Worm (Caenorhabditis elegans) whole organism, young adult: ENCODE data around the gene C14C10.2.

Source experiments
- C06A6.2 ChIP-seq: fragments of 200-800 bp; sonication (Bioruptor generic); conservative IDR thresholded peaks from 2 replicates; pipeline ENCODE4 v1.3.6; 2022; ENCODE audit warnings: missing genetic modification characterization, missing compliant biosample characterization
- F23B12.7 ChIP-seq: sonication (generic microtip); optimal IDR thresholded peaks from 2 replicates; lab custom pipeline; 2017; ENCODE audit warnings: missing genetic modification characterization, mild to moderate bottlenecking, missing compliant biosample characterization, antibody characterized with exemption, moderate library complexity; ENCODE audit not compliant: insufficient read depth
- F37B4.10 ChIP-seq: fragments of 200-800 bp; sonication (Bioruptor generic); IDR thresholded peaks from 2 replicates; pipeline ENCODE4 v1.3.6; 2022; ENCODE audit warnings: missing genetic modification characterization, missing compliant biosample characterization
- F39B2.1 ChIP-seq: fragments of 200-800 bp; sonication (Bioruptor generic); IDR thresholded peaks from 2 replicates; pipeline ENCODE4 v1.3.6; 2022; ENCODE audit warnings: missing genetic modification reagents, missing genetic modification characterization, missing compliant biosample characterization
- F49E8.2 ChIP-seq: sonication (generic microtip); optimal IDR thresholded peaks from 3 replicates; lab custom pipeline; 2017; ENCODE audit warnings: missing genetic modification characterization, mild to moderate bottlenecking, missing compliant biosample characterization, antibody characterized with exemption, moderate library complexity; ENCODE audit not compliant: insufficient read depth
- K11D2.4 ChIP-seq: fragments of 200-800 bp; sonication (Bioruptor generic); IDR thresholded peaks from 2 replicates; pipeline ENCODE4 v1.3.6; 2022; ENCODE audit warnings: missing genetic modification reagents, missing genetic modification characterization, missing compliant biosample characterization
- Y56A3A.18 ChIP-seq: fragments of 200-800 bp; sonication (Bioruptor generic); IDR thresholded peaks from 2 replicates; pipeline ENCODE4 v1.3.6; 2022; ENCODE audit warnings: missing genetic modification reagents, missing genetic modification characterization, missing compliant biosample characterization
- Y67H2A.10 ChIP-seq: fragments of 200-800 bp; sonication (Bioruptor generic); conservative IDR thresholded peaks from 2 replicates; pipeline ENCODE4 v1.3.6; 2022; ENCODE audit warnings: missing genetic modification reagents, missing genetic modification characterization, missing compliant biosample characterization
- Y79H2A.3 ChIP-seq: fragments of 200-800 bp; sonication (Bioruptor generic); conservative IDR thresholded peaks from 2 replicates; pipeline ENCODE4 v1.3.6; 2022; ENCODE audit warnings: missing genetic modification reagents, missing genetic modification characterization, missing compliant biosample characterization
- ama-1 ChIP-seq, 3 experiments: fragments of 150-350 bp in 1 of 3; sonication (generic microtip) in 2 of 3; optimal IDR thresholded peaks; 2 replicates each; lab custom pipeline; 2014 to 2018; ENCODE audit warnings: missing biosample characterization in 2 of 3, missing genetic modification characterization in 2 of 3, missing genetic modification reagents in 2 of 3
- aptf-2 ChIP-seq: fragments of 200-800 bp; sonication (Bioruptor generic); conservative IDR thresholded peaks from 2 replicates; pipeline ENCODE4 v1.3.6; 2022; ENCODE audit warnings: missing genetic modification reagents, missing genetic modification characterization, missing compliant biosample characterization
- athp-1 ChIP-seq: sonication (generic microtip); optimal IDR thresholded peaks from 2 replicates; lab custom pipeline; 2017; ENCODE audit warnings: mild to moderate bottlenecking, missing genetic modification characterization, missing compliant biosample characterization
- attf-5 ChIP-seq: fragments of 200-800 bp; sonication (Bioruptor generic); optimal IDR thresholded peaks from 2 replicates; lab custom pipeline; 2018; ENCODE audit warnings: mild to moderate bottlenecking, missing genetic modification characterization, missing compliant biosample characterization
- attf-6 ChIP-seq: fragments of 200-800 bp; sonication (Bioruptor generic); IDR thresholded peaks from 2 replicates; pipeline ENCODE4 v1.3.6; 2022; ENCODE audit warnings: missing genetic modification reagents, missing genetic modification characterization, missing compliant biosample characterization
- bed-1 ChIP-seq: fragments of 200-800 bp; sonication (Bioruptor generic); IDR thresholded peaks from 2 replicates; pipeline ENCODE4 v1.3.6; 2022; ENCODE audit warnings: missing genetic modification reagents, missing genetic modification characterization, missing compliant biosample characterization
- ceh-100 ChIP-seq: fragments of 200-800 bp; sonication (Bioruptor generic); IDR thresholded peaks from 2 replicates; pipeline ENCODE4 v1.3.6; 2022; ENCODE audit warnings: missing genetic modification reagents, missing genetic modification characterization, missing compliant biosample characterization
- ceh-58 ChIP-seq: fragments of 200-800 bp; sonication (Bioruptor generic); IDR thresholded peaks from 2 replicates; pipeline ENCODE4 v1.3.6; 2022; ENCODE audit warnings: missing genetic modification characterization, missing compliant biosample characterization
- ceh-79 ChIP-seq: sonication (generic microtip); optimal IDR thresholded peaks from 2 replicates; lab custom pipeline; 2017; ENCODE audit warnings: mild to moderate bottlenecking, missing genetic modification characterization, missing compliant biosample characterization
- ceh-91 ChIP-seq: fragments of 200-800 bp; sonication (Bioruptor generic); IDR thresholded peaks from 2 replicates; pipeline ENCODE4 v1.3.6; 2022; ENCODE audit warnings: missing genetic modification reagents, missing genetic modification characterization, missing compliant biosample characterization
- chd-7 ChIP-seq: sonication (generic microtip); optimal IDR thresholded peaks from 2 replicates; lab custom pipeline; 2016; ENCODE audit warnings: mild to moderate bottlenecking, missing genetic modification characterization, moderate library complexity, missing compliant biosample characterization
- die-1 ChIP-seq: sonication (generic microtip); optimal IDR thresholded peaks from 2 replicates; lab custom pipeline; 2016; ENCODE audit warnings: missing genotype, mild to moderate bottlenecking, missing genetic modification characterization, missing compliant biosample characterization
- ekl-4 ChIP-seq: fragments of 200-800 bp; sonication (Bioruptor generic); IDR thresholded peaks from 2 replicates; pipeline ENCODE4 v1.3.6; 2022; ENCODE audit warnings: missing genetic modification reagents, missing genetic modification characterization, missing compliant biosample characterization
- him-1 ChIP-seq: sonication (generic microtip); optimal IDR thresholded peaks from 2 replicates; lab custom pipeline; 2016; ENCODE audit warnings: missing genotype, missing genetic modification reagents, missing genetic modification characterization, missing compliant biosample characterization
- hlh-12 ChIP-seq: sonication (generic microtip); optimal IDR thresholded peaks from 2 replicates; lab custom pipeline; 2016; ENCODE audit warnings: missing genetic modification characterization, missing compliant biosample characterization
- hmg-1.2 ChIP-seq: fragments of 200-800 bp; sonication (Bioruptor generic); IDR thresholded peaks from 2 replicates; pipeline ENCODE4 v1.3.6; 2022; ENCODE audit warnings: missing genetic modification reagents, missing genetic modification characterization, missing compliant biosample characterization
- hmg-20 ChIP-seq: fragments of 200-800 bp; sonication (Bioruptor generic); IDR thresholded peaks from 2 replicates; pipeline ENCODE4 v1.3.6; 2022; ENCODE audit warnings: missing genetic modification reagents, missing genetic modification characterization, missing compliant biosample characterization
- lir-1 ChIP-seq: fragments of 200-800 bp; sonication (Bioruptor generic); conservative IDR thresholded peaks from 2 replicates; pipeline ENCODE4 v1.3.6; 2022; ENCODE audit warnings: missing genetic modification reagents, missing genetic modification characterization, missing compliant biosample characterization
- madf-8 ChIP-seq: fragments of 200-800 bp; sonication (Bioruptor generic); conservative IDR thresholded peaks from 2 replicates; pipeline ENCODE4 v1.3.6; 2022; ENCODE audit warnings: missing genetic modification reagents, missing genetic modification characterization, missing compliant biosample characterization
- mes-4 ChIP-seq: sonication (generic microtip); optimal IDR thresholded peaks from 2 replicates; lab custom pipeline; 2016; ENCODE audit warnings: missing genotype, missing genetic modification characterization, missing compliant biosample characterization
- nfya-1 ChIP-seq: sonication (generic microtip); optimal IDR thresholded peaks from 2 replicates; lab custom pipeline; 2017; ENCODE audit warnings: antibody characterized with exemption, missing compliant biosample characterization, missing genetic modification characterization, borderline replicate concordance; ENCODE audit not compliant: insufficient read depth
- nhr-179 ChIP-seq: sonication (generic microtip); optimal IDR thresholded peaks from 2 replicates; lab custom pipeline; 2016; ENCODE audit warnings: mild to moderate bottlenecking, missing genetic modification characterization, missing compliant biosample characterization
- nhr-80 ChIP-seq: sonication (generic microtip); optimal IDR thresholded peaks from 2 replicates; lab custom pipeline; 2016; ENCODE audit warnings: missing genetic modification characterization, missing compliant biosample characterization
- repo-1 ChIP-seq: sonication (generic microtip); optimal IDR thresholded peaks from 2 replicates; lab custom pipeline; 2017; ENCODE audit warnings: mild to moderate bottlenecking, missing genetic modification characterization, missing compliant biosample characterization
- sea-2 ChIP-seq: fragments of 200-800 bp; sonication (Bioruptor generic); IDR thresholded peaks from 2 replicates; pipeline ENCODE4 v1.3.6; 2022; ENCODE audit warnings: missing genetic modification characterization, missing compliant biosample characterization
- snpc-1.3 ChIP-seq: sonication (generic microtip); optimal IDR thresholded peaks from 2 replicates; lab custom pipeline; 2017; ENCODE audit warnings: missing genetic modification characterization, mild to moderate bottlenecking, missing compliant biosample characterization, antibody characterized with exemption, moderate library complexity, missing genotype, missing genetic modification reagents; ENCODE audit not compliant: insufficient read depth
- somi-1 ChIP-seq: fragments of 200-800 bp; sonication (Bioruptor generic); optimal IDR thresholded peaks from 2 replicates; lab custom pipeline; 2018; ENCODE audit warnings: mild to moderate bottlenecking, missing genetic modification characterization, missing compliant biosample characterization
- tbp1 ChIP-seq: fragments of 200-800 bp; sonication (Bioruptor generic); optimal IDR thresholded peaks from 2 replicates; lab custom pipeline; 2018; ENCODE audit warnings: mild to moderate bottlenecking, missing genetic modification characterization, missing compliant biosample characterization
- unc-62 ChIP-seq: fragments of 150-350 bp; optimal IDR thresholded peaks from 2 replicates; lab custom pipeline; 2014; ENCODE audit warnings: missing biosample characterization, missing genetic modification reagents, missing genetic modification characterization
- ztf-22 ChIP-seq: fragments of 200-800 bp; sonication (Bioruptor generic); optimal IDR thresholded peaks from 2 replicates; lab custom pipeline; 2018; ENCODE audit warnings: mild to moderate bottlenecking, missing genetic modification characterization, moderate library complexity, missing compliant biosample characterization
- ztf-26 ChIP-seq: sonication (generic microtip); optimal IDR thresholded peaks from 2 replicates; lab custom pipeline; 2017; ENCODE audit warnings: missing genetic modification characterization, missing compliant biosample characterization
- ztf-28 ChIP-seq: fragments of 200-800 bp; sonication (Bioruptor generic); IDR thresholded peaks from 2 replicates; pipeline ENCODE4 v1.3.6; 2022; ENCODE audit warnings: missing genetic modification reagents, missing genetic modification characterization, missing compliant biosample characterization
- ztf-6 ChIP-seq: fragments of 200-800 bp; sonication (Bioruptor generic); IDR thresholded peaks from 2 replicates; pipeline ENCODE4 v1.3.6; 2022; ENCODE audit warnings: missing genetic modification reagents, missing genetic modification characterization, missing compliant biosample characterization

C14C10.2 gene

DNA sequence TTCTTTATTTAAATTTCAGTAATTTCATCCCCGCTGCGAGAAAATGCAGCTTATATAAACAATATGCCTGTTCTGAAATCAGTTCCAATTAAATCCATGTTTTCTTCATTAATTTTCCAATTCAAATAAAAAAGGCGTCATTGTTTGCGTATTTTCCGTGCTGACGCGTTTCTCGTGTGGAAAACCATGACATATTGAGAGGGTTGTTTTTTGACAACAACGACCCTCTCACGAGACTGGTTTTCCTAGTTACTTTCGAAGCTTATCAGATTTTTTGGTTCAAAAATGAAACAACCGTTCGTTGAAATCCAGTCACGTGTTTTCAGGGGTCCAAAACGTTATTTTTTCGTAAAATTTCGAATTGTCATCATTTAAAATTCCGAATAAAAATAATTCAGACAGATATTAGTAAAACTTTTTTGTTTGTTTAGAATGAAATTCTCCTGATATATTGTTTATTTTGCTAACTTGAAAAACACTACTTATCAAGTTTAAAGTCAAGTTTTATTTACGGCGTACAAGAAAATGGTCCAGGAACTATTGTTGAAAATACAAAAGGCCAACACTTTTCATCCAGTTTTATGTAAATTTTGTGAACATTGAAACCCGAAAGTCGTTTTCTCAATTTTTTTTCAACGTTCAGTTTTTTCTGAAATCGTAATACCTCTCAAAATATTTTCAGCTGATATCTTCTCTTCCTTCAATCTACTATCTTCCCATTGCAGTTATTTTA lies 7.4 kb upstream of the C14C10.2 start, which contains the start of gene C14C10.5 (continued):
- TF ChIP-seq ztf-6 (no peak), bed-1 (GFP tag; lab: Robert Waterston, UW) (no peak), him-1 (tag; lab: Kevin White, UChicago) (no peak), sea-2 (GFP tag; lab: Robert Waterston, UW) (no peak), ztf-28 (GFP tag; lab: Robert Waterston, UW) (no peak), F37B4.10 (GFP tag; lab: Robert Waterston, UW) (no peak), nhr-80 (peak; percentile 63), Y79H2A.3 (GFP tag; lab: Robert Waterston, UW) (no peak)

DNA sequence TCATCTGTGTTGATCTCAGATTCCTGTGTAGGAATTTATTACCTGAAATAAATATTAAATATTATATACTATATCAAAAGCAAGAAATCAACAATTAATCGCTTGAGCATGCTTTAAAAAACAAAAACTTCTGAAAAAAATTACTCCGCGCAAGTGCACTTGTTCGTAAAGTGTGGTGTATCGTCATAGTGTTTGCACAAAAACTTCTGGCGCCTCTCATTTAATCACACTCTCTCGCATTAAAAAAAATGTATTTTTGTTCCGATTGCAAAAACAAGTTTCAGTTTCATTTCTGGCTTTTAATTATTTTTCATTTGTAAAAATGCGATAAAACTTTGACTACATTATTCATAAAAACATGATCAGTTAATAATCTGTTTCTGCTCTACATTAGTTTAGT lies 6.8 kb upstream of the C14C10.2 start, which contains the start of the genes C14C10.10 and ril-2:
Gene C14C10.10, minus strand, starts transcription at position 19 of the 400 bp plus-strand sequence.
Gene ril-2, minus strand, starts transcription at position 48 of the 400 bp plus-strand sequence.
- TF ChIP-seq madf-8 (no peak), ceh-100 (GFP tag; lab: Robert Waterston, UW) (no peak), hmg-1.2 (GFP tag; lab: Robert Waterston, UW) (peak; percentile 94)

DNA sequence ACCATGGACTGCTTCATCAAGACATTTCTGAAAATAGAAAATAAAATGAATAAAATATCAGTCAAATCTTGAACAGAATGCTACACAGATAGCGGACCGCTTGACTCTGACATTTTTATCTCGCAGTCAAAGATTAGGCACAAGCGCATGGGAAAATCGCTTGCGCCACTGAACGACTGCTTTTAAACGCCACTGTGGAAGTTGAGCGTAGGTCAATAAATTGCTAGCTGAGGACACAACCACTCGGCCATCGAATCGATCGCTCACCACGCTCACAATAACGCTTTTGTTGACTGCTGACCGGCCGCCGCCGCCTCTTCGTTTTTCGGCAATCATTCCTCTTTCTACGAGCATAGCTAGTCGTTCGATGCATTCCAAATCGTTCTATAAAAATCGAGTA lies 4.5 kb upstream of the C14C10.2 start:
- TF ChIP-seq nfya-1 (tag; lab: Kevin White, UChicago) (no peak), ceh-91 (GFP tag; lab: Robert Waterston, UW) (no peak), ama-1 (optimal IDR thresholded peaks at IDR 0.05; lab: Kevin White, UChicago) (no peak), ama-1 (GFP tag; optimal IDR thresholded peaks at IDR 0.05; lab: Kevin White, UChicago) (peak; percentile 53 to 59), ceh-100 (GFP tag; lab: Robert Waterston, UW) (no peak), hlh-12 (tag; lab: Kevin White, UChicago) (peak; percentile 52), aptf-2 (GFP tag; lab: Robert Waterston, UW) (no peak), nhr-179 (tag; lab: Kevin White, UChicago) (peak; percentile 28), die-1 (peak; percentile 79), athp-1 (peak; percentile 70), hmg-1.2 (GFP tag; lab: Robert Waterston, UW) (peak; percentile 40; the same call in 1 of the 2 replicates), F23B12.7 (tag; lab: Kevin White, UChicago) (peak; percentile 74), ceh-58 (GFP tag; lab: Robert Waterston, UW) (no peak), hmg-20 (GFP tag; lab: Robert Waterston, UW) (no peak), sea-2 (GFP tag; lab: Robert Waterston, UW) (no peak), lir-1 (GFP tag; lab: Robert Waterston, UW) (no peak), ztf-26 (peak; percentile 45), snpc-1.3 (tag; lab: Kevin White, UChicago) (peak; percentile 55), mes-4 (peak; percentile 52), tbp1 (peak; percentile 89), C06A6.2 (GFP tag; lab: Robert Waterston, UW) (peak; percentile 43; the same call in 1 of the 2 replicates), F49E8.2 (peak; percentile 45), chd-7 (peak; percentile 48), Y56A3A.18 (GFP tag; lab: Robert Waterston, UW) (peak; percentile 80; the same call in 1 of the 2 replicates), F39B2.1 (no peak), K11D2.4 (GFP tag; lab: Robert Waterston, UW) (no peak), ztf-28 (GFP tag; lab: Robert Waterston, UW) (no peak), ekl-4 (GFP tag; lab: Robert Waterston, UW) (0 out of 2 replicates have a peak, but pooled peaks have one; percentile 43), ztf-22 (GFP tag; lab: Kevin White, UChicago) (no peak), attf-6 (no peak), attf-5 (peak; percentile 25), somi-1 (GFP tag; lab: Kevin White, UChicago) (peak; percentile 22), F37B4.10 (GFP tag; lab: Robert Waterston, UW) (no peak), Y67H2A.10 (no peak), nhr-80 (peak; percentile 44), ceh-79 (tag; lab: Kevin White, UChicago) (no peak), unc-62 (GFP tag; lab: Kevin White, UChicago) (no peak), repo-1 (tag; lab: Kevin White, UChicago) (peak; percentile 73)
